Fruit fly (Drosophila melanogaster): ENCODE data around the gene Cdk12.

Gene Cdk12

DNA sequence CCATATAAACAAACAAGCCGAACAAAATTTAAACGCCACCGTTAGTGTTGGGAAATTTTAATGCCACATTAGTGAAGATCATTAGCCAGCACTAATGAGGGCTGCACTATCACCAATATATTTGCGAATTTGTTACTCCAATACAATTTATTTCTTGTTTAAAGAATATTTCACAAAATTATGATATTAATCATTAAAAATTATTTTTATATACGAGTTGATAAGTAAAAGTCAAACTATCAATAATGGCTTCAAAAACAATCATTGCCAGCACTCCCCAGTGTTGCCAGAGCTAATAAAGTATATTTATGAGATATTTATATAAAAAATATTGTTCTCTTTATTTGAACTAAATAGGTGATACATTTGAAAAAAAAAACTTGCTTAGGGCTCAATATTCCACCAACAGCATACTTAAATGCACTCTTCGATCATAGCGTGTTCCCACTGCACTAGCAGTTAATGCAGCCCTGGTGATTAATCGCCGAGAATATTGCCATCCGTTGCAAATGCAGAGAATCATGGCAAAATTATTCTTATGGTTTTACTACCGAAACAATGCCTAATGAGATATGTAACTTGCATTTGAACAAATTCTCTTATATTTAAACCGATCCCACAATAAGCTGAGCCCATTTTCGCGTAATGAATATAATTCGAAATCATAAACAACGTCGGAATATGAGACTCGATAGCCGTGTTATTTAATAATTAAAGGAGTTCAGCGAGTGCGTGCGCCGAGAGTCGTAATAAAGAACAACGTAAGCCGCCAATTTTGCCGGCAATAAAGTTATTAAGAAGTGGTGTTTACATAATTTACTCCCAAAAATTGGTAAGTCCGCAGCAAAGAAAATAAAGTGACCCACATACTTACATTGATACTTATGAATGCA is at the start of gene Cdk12, which contains the start of gene SAK (continued):
- TF ChIP-seq CG3065 (GFP tag; optimal IDR thresholded peaks at IDR 0.05) = peak; percentile 58
- peak; percentile 41 for TF ChIP-seq MTF-1 (GFP tag; optimal IDR thresholded peaks at IDR 0.05; ENCODE audit: borderline replicate concordance)
- TF ChIP-seq CG13123 (GFP tag; optimal IDR thresholded peaks at IDR 0.05) = peak; percentile 32
- no peak for TF ChIP-seq da (GFP tag; optimal IDR thresholded peaks at IDR 0.05)

DNA sequence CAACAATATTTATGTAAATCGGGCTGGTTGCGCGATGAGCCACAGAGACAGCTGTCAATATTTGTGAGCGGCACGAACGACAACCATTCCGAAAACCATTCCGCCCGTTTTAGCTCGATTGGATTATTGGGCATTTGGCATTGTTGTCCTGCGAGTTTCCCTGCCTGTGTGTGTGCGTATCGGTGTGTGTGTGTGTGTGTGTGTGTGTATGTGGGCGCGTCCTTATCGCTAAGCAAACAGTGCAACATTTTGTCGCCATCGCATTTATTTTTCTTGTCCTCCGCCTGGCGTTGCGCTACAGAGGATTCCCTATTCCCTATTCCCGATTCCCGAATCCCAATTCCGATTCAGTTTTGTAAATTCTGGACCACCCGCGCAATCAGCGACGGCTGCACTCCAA is 44.2 kb upstream of the Cdk12 start:
- no peak for TF ChIP-seq NfI (GFP tag; optimal IDR thresholded peaks at IDR 0.05)
- TF ChIP-seq Dref (GFP tag; IDR thresholded peaks at IDR 0.05) = no peak
- TF ChIP-seq CG15479 (GFP tag; optimal IDR thresholded peaks at IDR 0.05) = peak; percentile 82
- no peak for TF ChIP-seq CG9437 (GFP tag; optimal IDR thresholded peaks at IDR 0.05)
- TF ChIP-seq CG34224 (GFP tag; IDR thresholded peaks at IDR 0.05; ENCODE audit: partially characterized antibody) = no peak
- TF ChIP-seq Dp (GFP tag; optimal IDR thresholded peaks at IDR 0.05) = no peak
- no peak for TF ChIP-seq CG2202 (tag; optimal IDR thresholded peaks at IDR 0.05)
- peak; percentile 36 for TF ChIP-seq cg (GFP tag; optimal IDR thresholded peaks at IDR 0.05)
- 0 out of 3 replicates have a peak, but pooled peaks have one; percentile 19 for TF ChIP-seq CG14860 (GFP tag; IDR thresholded peaks at IDR 0.05; ENCODE audit: partially characterized antibody)
- no peak for TF ChIP-seq salm (tag; optimal IDR thresholded peaks at IDR 0.05)
- TF ChIP-seq knrl (GFP tag; IDR thresholded peaks at IDR 0.05; ENCODE audit: partially characterized antibody) = no peak
- no peak for TF ChIP-seq Dbx (GFP tag; IDR thresholded peaks at IDR 0.05)
- TF ChIP-seq CG10979 (tag; optimal IDR thresholded peaks at IDR 0.05) = no peak
- no peak for TF ChIP-seq abd-A (tag; optimal IDR thresholded peaks at IDR 0.05)
- TF ChIP-seq D (optimal IDR thresholded peaks at IDR 0.05) = peak; percentile 62
- TF ChIP-seq D (GFP tag; optimal IDR thresholded peaks at IDR 0.05) = no peak
- no peak for TF ChIP-seq TFAM (GFP tag; optimal IDR thresholded peaks at IDR 0.05)

DNA sequence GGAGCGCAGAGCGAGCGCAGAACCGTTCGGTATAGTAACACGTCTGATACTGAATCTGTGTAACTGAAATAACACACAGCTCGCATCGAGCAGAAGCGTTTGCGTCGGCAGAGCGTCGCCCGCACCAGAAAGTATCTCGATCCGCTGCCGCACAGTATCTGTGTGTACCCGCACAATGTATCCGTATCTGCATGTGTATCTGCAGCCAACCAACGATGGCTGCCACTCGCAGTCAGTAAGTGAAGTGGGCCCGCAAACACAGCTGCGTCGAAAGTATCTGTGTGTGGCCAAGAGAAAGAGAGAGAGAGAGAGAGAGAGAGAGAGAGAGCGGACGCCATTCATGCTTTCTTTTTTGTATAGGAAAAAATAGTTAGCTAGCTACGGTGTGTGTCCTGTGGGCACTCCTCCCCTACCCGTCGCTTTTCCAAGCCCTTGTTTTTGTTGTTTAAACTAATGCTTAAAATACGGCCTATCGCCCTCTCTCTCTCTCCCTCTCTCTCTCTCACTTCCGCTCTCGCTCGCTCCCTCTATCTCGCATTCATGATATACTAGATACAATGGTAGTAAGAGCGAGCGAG is 39.6 kb upstream of the Cdk12 start, which contains the start of gene croc:
Gene croc (minus strand): TSS at position 51 of the 578 bp plus-strand sequence.
- TF ChIP-seq CG11696 (GFP tag; IDR thresholded peaks at IDR 0.05) = no peak
- no peak for TF ChIP-seq CG30020 (tag; optimal IDR thresholded peaks at IDR 0.05)
- peak; percentile 5 for TF ChIP-seq CG17385 (GFP tag; optimal IDR thresholded peaks at IDR 0.05)
- no peak for TF ChIP-seq Ssrp (tag; optimal IDR thresholded peaks at IDR 0.05)
- no peak for TF ChIP-seq CG1529 (GFP tag; optimal IDR thresholded peaks at IDR 0.05)
- TF ChIP-seq tap (tag; optimal IDR thresholded peaks at IDR 0.05) = no peak
- TF ChIP-seq NK7.1 (GFP tag; optimal IDR thresholded peaks at IDR 0.05) = no peak
- peak; percentile 69 for TF ChIP-seq twi (tag; optimal IDR thresholded peaks at IDR 0.05)
- TF ChIP-seq wdn (GFP tag; IDR thresholded peaks at IDR 0.05) = no peak
- no peak for TF ChIP-seq nerfin-1 (tag; optimal IDR thresholded peaks at IDR 0.05)
- no peak for TF ChIP-seq GATAe (GFP tag; conservative IDR thresholded peaks at IDR 0.05)
- TF ChIP-seq row (GFP tag; IDR thresholded peaks at IDR 0.05) = no peak
- TF ChIP-seq Neu2 (GFP tag; optimal IDR thresholded peaks at IDR 0.05; ENCODE audit: borderline replicate concordance) = peak; percentile 78
- TF ChIP-seq tll (GFP tag; optimal IDR thresholded peaks at IDR 0.05) = peak; percentile 96 to 98
- TF ChIP-seq D (optimal IDR thresholded peaks at IDR 0.05) = peak; percentile 70
- TF ChIP-seq D (GFP tag; optimal IDR thresholded peaks at IDR 0.05) = peak; percentile 7
- TF ChIP-seq nau (GFP tag; optimal IDR thresholded peaks at IDR 0.05) = no peak
- no peak for TF ChIP-seq CG14050 (GFP tag; IDR thresholded peaks at IDR 0.05)
- no peak for TF ChIP-seq CG1603 (tag; optimal IDR thresholded peaks at IDR 0.05)
- TF ChIP-seq so (GFP tag; IDR thresholded peaks at IDR 0.05) = no peak
- peak; percentile 82 for TF ChIP-seq ewg (GFP tag; optimal IDR thresholded peaks at IDR 0.05)
- TF ChIP-seq CG10321 (GFP tag; IDR thresholded peaks at IDR 0.05) = peak; percentile 86
- peak; percentile 63 for TF ChIP-seq da (GFP tag; optimal IDR thresholded peaks at IDR 0.05)
- no peak for TF ChIP-seq Fer2 (tag; optimal IDR thresholded peaks at IDR 0.05)
- peak; percentile 61 for TF ChIP-seq CoRest (tag; optimal IDR thresholded peaks at IDR 0.05)
- no peak for TF ChIP-seq CG8924 (tag; optimal IDR thresholded peaks at IDR 0.05)
- no peak for TF ChIP-seq sug (tag; optimal IDR thresholded peaks at IDR 0.05)

Measured in whole organism, embryonic.